Worm (Caenorhabditis elegans) whole organism, L4 larva: ENCODE measurements around the gene pals-24.

Experiments
- aha-1 ChIP-seq: fragments of 150-350 bp; peaks from one replicate; lab custom pipeline; 2014; ENCODE audit warnings: missing biosample characterization, missing genetic modification characterization
- dve-1 ChIP-seq: sonication (generic microtip); optimal IDR thresholded peaks from 2 replicates; lab custom pipeline; 2017; ENCODE audit warnings: antibody characterized with exemption, mild to moderate bottlenecking, missing genetic modification characterization, missing compliant biosample characterization; ENCODE audit not compliant: insufficient read depth
- lin-13 ChIP-seq: fragments of 150-350 bp; optimal IDR thresholded peaks from 2 replicates; lab custom pipeline; 2014; ENCODE audit warnings: missing biosample characterization, missing genetic modification reagents, missing genetic modification characterization
- madf-5 ChIP-seq, 2 experiments: fragments of 200-800 bp; sonication (Bioruptor generic); IDR thresholded peaks; 2 replicates each; pipeline ENCODE4 v1.3.6; 2022; ENCODE audit warnings: missing compliant biosample characterization in 2 of 2, missing genetic modification characterization in 2 of 2
- madf-9 ChIP-seq: fragments of 200-800 bp; sonication (Bioruptor generic); conservative IDR thresholded peaks from 2 replicates; pipeline ENCODE4 v1.3.6; 2022; ENCODE audit warnings: missing genetic modification reagents, missing genetic modification characterization, missing compliant biosample characterization
- mdt-29 ChIP-seq: fragments of 200-800 bp; sonication (Bioruptor generic); IDR thresholded peaks from 2 replicates; pipeline ENCODE4 v1.3.6; 2022; ENCODE audit warnings: missing genetic modification reagents, missing genetic modification characterization, missing compliant biosample characterization
- mep-1 ChIP-seq: fragments of 150-350 bp; sonication (generic microtip); optimal IDR thresholded peaks from 3 replicates; lab custom pipeline; 2014; ENCODE audit warnings: missing biosample characterization, missing genetic modification characterization
- spr-1 ChIP-seq: sonication (generic microtip); optimal IDR thresholded peaks from 2 replicates; lab custom pipeline; 2016; ENCODE audit warnings: mild to moderate bottlenecking, missing genetic modification characterization, missing compliant biosample characterization

The pals-24 gene

ce11 chrIII:173501-173900 lies 53.3 kb downstream of the pals-24 start, which contains the start of gene F40G9.19:
TSS of gene F40G9.19 (plus strand) at chrIII:173801.
- no peak for TF ChIP-seq madf-9 (GFP tag; lab: Robert Waterston, UW)
- TF ChIP-seq aha-1 (tag; lab: Kevin White, UChicago): peak; percentile 31
- TF ChIP-seq madf-5 (GFP tag; IDR thresholded peaks at IDR 0.05; lab: Robert Waterston, UW): no peak
- TF ChIP-seq lin-13 (GFP tag; lab: Kevin White, UChicago): no peak
- TF ChIP-seq spr-1: no peak
- no peak for TF ChIP-seq dve-1
- TF ChIP-seq mep-1 (tag; lab: Kevin White, UChicago): no peak
- no peak for TF ChIP-seq mdt-29 (GFP tag; lab: Robert Waterston, UW)
